Worm (Caenorhabditis elegans): ENCODE measurements around the gene ile-2.

DNA sequence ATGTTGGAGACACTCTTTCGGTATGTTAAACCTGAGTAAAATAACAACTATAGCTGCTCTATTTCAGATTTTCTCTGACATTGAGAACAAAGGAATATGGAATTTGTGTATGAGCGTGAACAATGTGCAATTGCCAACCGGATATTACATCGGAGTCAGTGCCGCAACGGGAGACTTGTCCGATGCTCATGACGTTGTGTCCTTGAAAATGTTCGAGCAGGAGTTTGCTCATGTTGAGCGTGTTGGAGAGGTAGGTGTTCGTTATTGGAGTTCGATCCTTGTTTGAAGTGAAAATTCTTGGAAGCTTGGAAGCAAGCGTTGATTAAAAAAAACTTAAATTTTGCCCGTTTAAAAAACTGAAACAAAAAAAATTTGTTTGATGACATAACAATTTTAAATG lies 1.2 kb downstream of the ile-2 start:
- TF ChIP-seq W03F9.2 (tag; optimal IDR thresholded peaks at IDR 0.05): no peak
- no peak for TF ChIP-seq dao-5 (tag; optimal IDR thresholded peaks at IDR 0.05)
